Worm (Caenorhabditis elegans): Measurements from ENCODE around the gene C39B5.10.

DNA sequence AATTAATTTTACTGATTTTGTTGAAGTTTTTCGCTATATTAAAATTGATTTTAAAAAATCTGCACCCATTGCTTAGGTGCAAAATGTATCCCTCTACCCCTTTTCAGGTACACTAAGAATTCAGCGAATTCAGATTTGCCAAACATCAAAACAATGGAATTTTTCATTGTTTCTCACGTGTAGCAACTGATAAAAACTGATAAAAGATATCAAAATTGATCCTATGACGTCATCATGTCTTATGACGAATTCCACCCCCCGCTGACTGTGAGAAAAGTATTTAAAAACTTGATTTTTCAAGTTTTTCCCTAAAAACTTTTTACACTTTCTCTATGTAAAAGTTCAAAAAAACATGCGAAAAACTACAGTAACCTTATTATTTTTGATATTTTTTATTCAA is 41.1 kb upstream of the C39B5.10 start, which contains the start of gene Y54F10BM.22:
- TF ChIP-seq him-1 (tag; optimal IDR thresholded peaks at IDR 0.05): no peak
- TF ChIP-seq W03F9.2 (tag; optimal IDR thresholded peaks at IDR 0.05): no peak
- no peak for TF ChIP-seq dao-5 (tag; optimal IDR thresholded peaks at IDR 0.05)

All from whole organism, L4/young adult.